Fruit fly (Drosophila melanogaster) whole organism, embryonic: ENCODE measurements around the gene Nepl3.

Source experiments
- CG10979 ChIP-seq: fragments of 200-800 bp; sonication (Bioruptor generic); optimal IDR thresholded peaks from 2 replicates; lab custom pipeline; 2018; ENCODE audit warnings: missing biosample characterization, mild to moderate bottlenecking, missing genetic modification characterization, moderate library complexity
- CG11456 ChIP-seq: fragments of 200-800 bp; sonication (Bioruptor generic); IDR thresholded peaks from 3 replicates; pipeline ENCODE4 v1.3.6; 2022; ENCODE audit warnings: missing biosample characterization, missing genetic modification characterization
- CG11695 ChIP-seq: fragments of 200-800 bp; sonication (Bioruptor generic); IDR thresholded peaks from 3 replicates; pipeline ENCODE4 v1.3.6; 2022; ENCODE audit warnings: missing biosample characterization, missing genetic modification characterization
- CG12104 ChIP-seq: fragments of 200-800 bp; sonication (Bioruptor generic); optimal IDR thresholded peaks from 3 replicates; lab custom pipeline; 2016; ENCODE audit warnings: missing biosample characterization, missing genetic modification characterization
- CG14710 ChIP-seq: fragments of 200-800 bp; sonication (Bioruptor generic); optimal IDR thresholded peaks from 3 replicates; lab custom pipeline; 2019; ENCODE audit warnings: missing biosample characterization, mild to moderate bottlenecking, missing genetic modification characterization, moderate library complexity
- CG15073 ChIP-seq: fragments of 200-800 bp; sonication (Bioruptor generic); optimal IDR thresholded peaks from 2 replicates; lab custom pipeline; 2016; ENCODE audit warnings: missing biosample characterization, missing genetic modification characterization
- CG17829 ChIP-seq: fragments of 200-800 bp; optimal IDR thresholded peaks from 2 replicates; lab custom pipeline; 2019; ENCODE audit warnings: missing biosample characterization, mild to moderate bottlenecking, missing genetic modification characterization, moderate library complexity
- CG18011 ChIP-seq: fragments of 200-800 bp; sonication (Bioruptor generic); optimal IDR thresholded peaks from 2 replicates; lab custom pipeline; 2017; ENCODE audit warnings: missing biosample characterization, missing genetic modification characterization, mild to moderate bottlenecking, moderate library complexity, missing genotype
- CG18619 ChIP-seq: fragments of 200-800 bp; sonication (Bioruptor generic); optimal IDR thresholded peaks from 3 replicates; lab custom pipeline; 2017; ENCODE audit warnings: missing biosample characterization, mild to moderate bottlenecking, missing genetic modification characterization
- CG2889 ChIP-seq: fragments of 200-800 bp; sonication (Bioruptor generic); IDR thresholded peaks from 3 replicates; pipeline ENCODE4 v1.3.6; 2022; ENCODE audit warnings: missing biosample characterization, missing genetic modification characterization
- CG5180 ChIP-seq: fragments of 200-800 bp; sonication (Bioruptor generic); optimal IDR thresholded peaks from 3 replicates; lab custom pipeline; 2017; ENCODE audit warnings: missing biosample characterization, missing genetic modification characterization, mild to moderate bottlenecking, moderate library complexity, missing genetic modification reagents
- CG6654 ChIP-seq: fragments of 200-800 bp; sonication (Bioruptor generic); optimal IDR thresholded peaks from 2 replicates; lab custom pipeline; 2017; ENCODE audit warnings: missing biosample characterization, mild to moderate bottlenecking, missing genetic modification characterization
- CG7745 ChIP-seq: fragments of 200-800 bp; sonication (Bioruptor generic); optimal IDR thresholded peaks from 2 replicates; lab custom pipeline; 2018; ENCODE audit warnings: missing biosample characterization, mild to moderate bottlenecking, missing genetic modification characterization, moderate library complexity
- CG9817 ChIP-seq: fragments of 200-800 bp; sonication (Bioruptor generic); optimal IDR thresholded peaks from 2 replicates; lab custom pipeline; 2018; ENCODE audit warnings: missing biosample characterization, mild to moderate bottlenecking, missing genetic modification characterization, moderate library complexity
- D ChIP-seq, 2 experiments: fragments of 200-800 bp in 1 of 2; fragments of >200 bp in 1 of 2; sonication (Bioruptor generic) in 1 of 2; optimal IDR thresholded peaks; 2 replicates in 1 of 2; 3 replicates in 1 of 2; lab custom pipeline; 2017; ENCODE audit warnings: mild to moderate bottlenecking in 1 of 2, missing biosample characterization in 1 of 2, missing genetic modification characterization in 1 of 2, missing genetic modification reagents in 1 of 2
- D19A ChIP-seq: fragments of 200-800 bp; optimal IDR thresholded peaks from 3 replicates; lab custom pipeline; 2019; ENCODE audit warnings: missing biosample characterization, mild to moderate bottlenecking, missing genetic modification characterization, moderate library complexity
- Dfd ChIP-seq, 2 experiments: fragments of >200 bp; optimal IDR thresholded peaks; 2 replicates each; lab custom pipeline; 2017; ENCODE audit warnings: missing biosample characterization in 2 of 2, missing genetic modification characterization in 2 of 2
- Dip3 ChIP-seq: fragments of 200-800 bp; sonication (Bioruptor generic); optimal IDR thresholded peaks from 3 replicates; lab custom pipeline; 2016; ENCODE audit warnings: missing biosample characterization, missing genetic modification characterization
- Doc3 ChIP-seq: fragments of 200-800 bp; sonication (Bioruptor generic); IDR thresholded peaks from 3 replicates; pipeline ENCODE4 v1.3.6; 2022; ENCODE audit warnings: missing biosample characterization, missing genetic modification characterization; ENCODE audit not compliant: partially characterized antibody
- Gsc ChIP-seq: fragments of 200-800 bp; sonication (Bioruptor generic); IDR thresholded peaks from 2 replicates; pipeline ENCODE4 v1.3.6; 2022; ENCODE audit warnings: missing biosample characterization, missing genetic modification characterization
- HLH3B ChIP-seq: fragments of 200-800 bp; sonication (Bioruptor generic); IDR thresholded peaks from 2 replicates; pipeline ENCODE4 v1.3.6; 2022; ENCODE audit warnings: missing biosample characterization, missing genetic modification characterization
- Hmx ChIP-seq: fragments of 200-800 bp; sonication (Bioruptor generic); optimal IDR thresholded peaks from 2 replicates; lab custom pipeline; 2016; ENCODE audit warnings: missing biosample characterization, missing genetic modification characterization
- Hr39 ChIP-seq: fragments of >200 bp; optimal IDR thresholded peaks from 2 replicates; lab custom pipeline; 2017
- Hr51 ChIP-seq, 2 experiments: fragments of 200-800 bp; sonication (Bioruptor generic); optimal IDR thresholded peaks; 2 replicates in 1 of 2; 3 replicates in 1 of 2; lab custom pipeline; 2016 to 2018; ENCODE audit warnings: missing biosample characterization in 2 of 2, missing genetic modification characterization in 2 of 2, mild to moderate bottlenecking in 1 of 2, moderate library complexity in 1 of 2
- NC2α ChIP-seq: fragments of 200-800 bp; sonication (Bioruptor generic); optimal IDR thresholded peaks from 2 replicates; lab custom pipeline; 2016; ENCODE audit warnings: missing biosample characterization, missing genetic modification characterization
- NC2β ChIP-seq: fragments of 200-800 bp; sonication (Bioruptor generic); optimal IDR thresholded peaks from 2 replicates; lab custom pipeline; 2016; ENCODE audit warnings: missing biosample characterization, missing genetic modification characterization
- Xbp1 ChIP-seq: fragments of 200-800 bp; sonication (Bioruptor generic); optimal IDR thresholded peaks from 3 replicates; lab custom pipeline; 2016; ENCODE audit warnings: missing biosample characterization, mild to moderate bottlenecking, missing genetic modification characterization
- bbx ChIP-seq: fragments of 200-800 bp; sonication (Bioruptor generic); IDR thresholded peaks from 2 replicates; pipeline ENCODE4 v1.3.6; 2022; ENCODE audit warnings: missing biosample characterization, missing genetic modification characterization; ENCODE audit not compliant: partially characterized antibody
- bowl ChIP-seq: fragments of 200-800 bp; sonication (Bioruptor generic); IDR thresholded peaks from 2 replicates; pipeline ENCODE4 v1.3.6; 2022; ENCODE audit warnings: missing biosample characterization, missing genetic modification characterization
- cad ChIP-seq: fragments of >200 bp; optimal IDR thresholded peaks from 2 replicates; lab custom pipeline; 2017; ENCODE audit warnings: missing biosample characterization, missing genetic modification characterization
- cas ChIP-seq: fragments of 200-800 bp; sonication (Bioruptor generic); IDR thresholded peaks from 2 replicates; pipeline ENCODE4 v1.3.6; 2022; ENCODE audit warnings: missing biosample characterization, missing genetic modification characterization
- chif ChIP-seq, 2 experiments: fragments of 200-800 bp; sonication (Bioruptor generic); optimal IDR thresholded peaks; 3 replicates each; lab custom pipeline; 2016; ENCODE audit warnings: missing biosample characterization in 2 of 2, missing genetic modification characterization in 2 of 2
- crol ChIP-seq: fragments of 200-800 bp; sonication (Bioruptor generic); IDR thresholded peaks from 2 replicates; pipeline ENCODE4 v1.3.6; 2022; ENCODE audit warnings: missing biosample characterization, missing genetic modification characterization
- da ChIP-seq: fragments of 200-800 bp; sonication (Bioruptor generic); optimal IDR thresholded peaks from 2 replicates; lab custom pipeline; 2016; ENCODE audit warnings: missing biosample characterization, missing genetic modification characterization
- dysf ChIP-seq: fragments of 200-800 bp; sonication (Bioruptor generic); IDR thresholded peaks from 3 replicates; pipeline ENCODE4 v1.3.6; 2022; ENCODE audit warnings: missing biosample characterization, missing genetic modification characterization
- esg ChIP-seq: fragments of 200-800 bp; sonication (Bioruptor generic); conservative IDR thresholded peaks from 2 replicates; pipeline ENCODE4 v1.3.6; 2022; ENCODE audit warnings: missing biosample characterization, missing genetic modification characterization
- grn ChIP-seq: fragments of 200-800 bp; sonication (Bioruptor generic); optimal IDR thresholded peaks from 3 replicates; lab custom pipeline; 2017; ENCODE audit warnings: missing biosample characterization, missing genetic modification characterization
- nau ChIP-seq: fragments of 200-800 bp; sonication (Bioruptor generic); optimal IDR thresholded peaks from 3 replicates; lab custom pipeline; 2017; ENCODE audit warnings: missing biosample characterization, mild to moderate bottlenecking, missing genetic modification characterization, missing genetic modification reagents
- pita ChIP-seq: fragments of 200-800 bp; sonication (Bioruptor generic); optimal IDR thresholded peaks from 2 replicates; lab custom pipeline; 2017; ENCODE audit warnings: missing biosample characterization, mild to moderate bottlenecking, missing genetic modification characterization
- pnt ChIP-seq: fragments of 200-800 bp; sonication (Bioruptor generic); optimal IDR thresholded peaks from 3 replicates; lab custom pipeline; 2016; ENCODE audit warnings: missing biosample characterization, missing genetic modification characterization
- psq ChIP-seq: fragments of 200-800 bp; sonication (Bioruptor generic); optimal IDR thresholded peaks from 2 replicates; lab custom pipeline; 2017; ENCODE audit warnings: missing biosample characterization, missing genetic modification characterization
- tll ChIP-seq, 2 experiments: fragments of 200-800 bp in 1 of 2; fragments of >200 bp in 1 of 2; sonication (Bioruptor generic) in 1 of 2; optimal IDR thresholded peaks; 2 replicates each; lab custom pipeline; 2017 to 2019; ENCODE audit warnings: missing biosample characterization in 2 of 2, missing genetic modification characterization in 2 of 2, mild to moderate bottlenecking in 1 of 2, moderate library complexity in 1 of 2
- toy ChIP-seq: fragments of 200-800 bp; sonication (Bioruptor generic); IDR thresholded peaks from 2 replicates; pipeline ENCODE4 v1.3.6; 2022; ENCODE audit warnings: missing biosample characterization, missing genetic modification characterization
- z ChIP-seq: fragments of 200-800 bp; sonication (Bioruptor generic); IDR thresholded peaks from 3 replicates; pipeline ENCODE4 v1.3.6; 2022; ENCODE audit warnings: missing biosample characterization, missing genetic modification characterization
- zen2 ChIP-seq: fragments of 200-800 bp; sonication (Bioruptor generic); IDR thresholded peaks from 3 replicates; pipeline ENCODE4 v1.3.6; 2022; ENCODE audit warnings: missing biosample characterization, missing genetic modification characterization; ENCODE audit not compliant: partially characterized antibody
- zf30C ChIP-seq: fragments of 200-800 bp; sonication (Bioruptor generic); optimal IDR thresholded peaks from 3 replicates; lab custom pipeline; 2018; ENCODE audit warnings: missing biosample characterization, mild to moderate bottlenecking, missing genetic modification characterization
- zfh1 ChIP-seq: fragments of 200-800 bp; sonication (Bioruptor generic); IDR thresholded peaks from 3 replicates; pipeline ENCODE4 v1.3.6; 2022; ENCODE audit warnings: missing biosample characterization, missing genetic modification characterization

Gene Nepl3

dm6 chr2L:5010784-5011260, 47.2 kb downstream of the Nepl3 start, which contains the start of the genes CG31917, Tfb5 and SelT (continued):
- TF ChIP-seq CG2889 (GFP tag; lab: Robert Waterston, UW) (no peak), NC2β (GFP tag; lab: Kevin White, UChicago) (peak; percentile 68), NC2α (GFP tag; lab: Kevin White, UChicago) (no peak)

dm6 chr2L:5009306-5010030, 48.6 kb downstream of the Nepl3 start, which contains the start of gene Rtnl1:
TSS of gene Rtnl1 (minus strand) at chr2L:5009720.
- TF ChIP-seq zf30C, result no peak
- TF ChIP-seq CG17829, result peak; percentile 68
- TF ChIP-seq cad (GFP tag; lab: Kevin White, UChicago), result no peak
- TF ChIP-seq da (GFP tag; lab: Kevin White, UChicago), result no peak
- no peak for TF ChIP-seq cas (GFP tag; lab: Robert Waterston, UW)
- no peak for TF ChIP-seq nau
- peak; percentile 79 for TF ChIP-seq zen2 (GFP tag; lab: Robert Waterston, UW)
- TF ChIP-seq z (GFP tag; lab: Robert Waterston, UW), result no peak
- TF ChIP-seq grn (GFP tag; lab: Kevin White, UChicago), result no peak
- no peak for TF ChIP-seq CG11456 (GFP tag; lab: Robert Waterston, UW)
- peak; percentile 10 for TF ChIP-seq CG6654 (GFP tag; lab: Kevin White, UChicago)
- no peak for TF ChIP-seq zfh1
- TF ChIP-seq chif (GFP tag; optimal IDR thresholded peaks at IDR 0.05; lab: Kevin White, UChicago), result peak in 1 of 2 experiments; percentile 35
- TF ChIP-seq Dfd (GFP tag; optimal IDR thresholded peaks at IDR 0.05; lab: Kevin White, UChicago), result no peak
- TF ChIP-seq CG5180 (GFP tag; lab: Kevin White, UChicago), result no peak
- TF ChIP-seq pnt (GFP tag; lab: Kevin White, UChicago), result no peak
- TF ChIP-seq crol (GFP tag; lab: Robert Waterston, UW), result no peak
- TF ChIP-seq Hr51 (GFP tag; optimal IDR thresholded peaks at IDR 0.05; lab: Kevin White, UChicago), result peak; percentile 3 to 15
- TF ChIP-seq dysf (GFP tag; lab: Robert Waterston, UW), result 0 out of 3 replicates have a peak, but pooled peaks have one; percentile 12
- peak; percentile 9 for TF ChIP-seq CG9817 (tag; lab: Kevin White, UChicago)
- no peak for TF ChIP-seq bowl (GFP tag; lab: Robert Waterston, UW)
- no peak for TF ChIP-seq CG7745 (tag; lab: Kevin White, UChicago)
- TF ChIP-seq esg (GFP tag; lab: Robert Waterston, UW), result no peak
- TF ChIP-seq CG15073 (GFP tag; lab: Kevin White, UChicago), result no peak
- peak; percentile 17 for TF ChIP-seq CG10979 (tag; lab: Kevin White, UChicago)
- no peak for TF ChIP-seq D19A (tag; lab: Kevin White, UChicago)
- no peak for TF ChIP-seq CG11695 (GFP tag; lab: Robert Waterston, UW)
- no peak for TF ChIP-seq CG12104 (GFP tag; lab: Kevin White, UChicago)
- TF ChIP-seq Hmx (GFP tag; lab: Kevin White, UChicago), result no peak
- no peak for TF ChIP-seq toy (GFP tag; lab: Robert Waterston, UW)
- no peak for TF ChIP-seq D (optimal IDR thresholded peaks at IDR 0.05; lab: Kevin White, UChicago)
- no peak for TF ChIP-seq D (GFP tag; optimal IDR thresholded peaks at IDR 0.05; lab: Kevin White, UChicago)
- TF ChIP-seq Doc3 (GFP tag; lab: Robert Waterston, UW), result peak; percentile 80
- TF ChIP-seq Hr39 (lab: Kevin White, UChicago), result no peak
- no peak for TF ChIP-seq psq
- no peak for TF ChIP-seq CG18011 (GFP tag; lab: Kevin White, UChicago)
- no peak for TF ChIP-seq tll (GFP tag; optimal IDR thresholded peaks at IDR 0.05; lab: Kevin White, UChicago)
- TF ChIP-seq pita (GFP tag; lab: Kevin White, UChicago), result peak; percentile 93
- TF ChIP-seq bbx (GFP tag; lab: Robert Waterston, UW), result peak; percentile 90
- TF ChIP-seq Dip3 (GFP tag; lab: Kevin White, UChicago), result peak; percentile 11
- peak; percentile 68 for TF ChIP-seq CG14710 (tag; lab: Kevin White, UChicago)
- TF ChIP-seq Gsc, result no peak
- TF ChIP-seq Xbp1 (GFP tag; lab: Kevin White, UChicago), result peak; percentile 52
- TF ChIP-seq HLH3B (GFP tag; lab: Robert Waterston, UW), result no peak
- TF ChIP-seq CG18619, result no peak
